Worm (Caenorhabditis elegans): Measurements from ENCODE around the gene Y17D7C.1.

ce11 chrV:18664026-18664425, 42.3 kb upstream of the Y17D7C.1 start, which contains the start of gene Y69H2.3:
- TF ChIP-seq ztf-23 (GFP tag; IDR thresholded peaks at IDR 0.05), result no peak
- TF ChIP-seq ztf-29 (GFP tag; IDR thresholded peaks at IDR 0.05), result no peak
- no peak for TF ChIP-seq ref-1 (GFP tag; conservative IDR thresholded peaks at IDR 0.05)
- no peak for TF ChIP-seq tab-1 (GFP tag; IDR thresholded peaks at IDR 0.05)
- TF ChIP-seq cog-1 (tag; optimal IDR thresholded peaks at IDR 0.05), result no peak
- TF ChIP-seq flt-1 (GFP tag; IDR thresholded peaks at IDR 0.05), result no peak
